Fruit fly (Drosophila melanogaster): ENCODE data around the gene CG3699.
A peak's percentile ranks its signal among the peaks of the same experiment; 100 is the strongest.

Gene CG3699

dm6 chrX:930048-930800 lies 17.1 kb downstream of the CG3699 start, which contains the start of gene CG3708 (continued):
- TF ChIP-seq CG10543 (GFP tag; optimal IDR thresholded peaks at IDR 0.05) (peak; percentile 18), zfh2 (GFP tag; optimal IDR thresholded peaks at IDR 0.05) (no peak)

- no peak for TF ChIP-seq CG34224 (GFP tag; IDR thresholded peaks at IDR 0.05; ENCODE audit: partially characterized antibody)
- peak; percentile 75 for TF ChIP-seq CG1603 (tag; optimal IDR thresholded peaks at IDR 0.05)
- peak; percentile 1 for TF ChIP-seq CG17186 (GFP tag; optimal IDR thresholded peaks at IDR 0.05)
- peak; percentile 79 for TF ChIP-seq gfzf (GFP tag; optimal IDR thresholded peaks at IDR 0.05)
- TF ChIP-seq E2f2 (GFP tag; IDR thresholded peaks at IDR 0.05): peak; percentile 61
- TF ChIP-seq D (optimal IDR thresholded peaks at IDR 0.05): no peak
- TF ChIP-seq D (GFP tag; optimal IDR thresholded peaks at IDR 0.05): no peak
- TF ChIP-seq CG1602 (GFP tag; optimal IDR thresholded peaks at IDR 0.05): no peak
- peak; percentile 59 for TF ChIP-seq Dp (GFP tag; optimal IDR thresholded peaks at IDR 0.05)
- TF ChIP-seq cg (GFP tag; optimal IDR thresholded peaks at IDR 0.05): peak; percentile 32
- TF ChIP-seq Bgb (GFP tag; IDR thresholded peaks at IDR 0.05; ENCODE audit: partially characterized antibody): no peak
- TF ChIP-seq CG17829 (tag; optimal IDR thresholded peaks at IDR 0.05): no peak
- peak; percentile 39 for TF ChIP-seq CoRest (tag; optimal IDR thresholded peaks at IDR 0.05)
- peak; percentile 39; the same call in 1 of the 2 replicates for TF ChIP-seq MBD-R2 (GFP tag; IDR thresholded peaks at IDR 0.05)
- peak; percentile 13 for TF ChIP-seq CG12155 (GFP tag; optimal IDR thresholded peaks at IDR 0.05)
- peak; percentile 35 for TF ChIP-seq pzg (GFP tag; optimal IDR thresholded peaks at IDR 0.05)
- peak; percentile 62 for TF ChIP-seq CG9797 (GFP tag; optimal IDR thresholded peaks at IDR 0.05)
- TF ChIP-seq Sin3A (optimal IDR thresholded peaks at IDR 0.05): peak; percentile 40
- TF ChIP-seq CG10565 (GFP tag; optimal IDR thresholded peaks at IDR 0.05): no peak
- TF ChIP-seq Myb (GFP tag; optimal IDR thresholded peaks at IDR 0.05): peak; percentile 82
- TF ChIP-seq CG4617 (GFP tag; optimal IDR thresholded peaks at IDR 0.05; ENCODE audit: borderline replicate concordance): no peak
- peak; percentile 39 for TF ChIP-seq BEAF-32 (GFP tag; optimal IDR thresholded peaks at IDR 0.05)
- peak; percentile 49 for TF ChIP-seq Dref (GFP tag; IDR thresholded peaks at IDR 0.05)
- no peak for TF ChIP-seq CG6272 (GFP tag; IDR thresholded peaks at IDR 0.05)
- no peak for TF ChIP-seq fd3F (GFP tag; optimal IDR thresholded peaks at IDR 0.05)
- TF ChIP-seq YL-1 (GFP tag; optimal IDR thresholded peaks at IDR 0.05): peak; percentile 10
Observed at dm6 chrX:927863-928257, 19.4 kb downstream of the CG3699 start, which contains the start of the genes CG43867 and MED22. CG43867 (minus strand) TSS chrX:927975. MED22 (plus strand) TSS chrX:928139.

dm6 chrX:927209-927862 lies 20.0 kb downstream of the CG3699 start, which contains the start of gene Lztr1:
Lztr1 (minus strand) TSS chrX:927582.
- peak; percentile 1 for TF ChIP-seq CHES-1-like (GFP tag; optimal IDR thresholded peaks at IDR 0.05)
- TF ChIP-seq vvl (GFP tag; IDR thresholded peaks at IDR 0.05): no peak
- TF ChIP-seq crp (GFP tag; optimal IDR thresholded peaks at IDR 0.05): no peak
- no peak for TF ChIP-seq tap (tag; optimal IDR thresholded peaks at IDR 0.05)
- TF ChIP-seq CG18262 (tag; optimal IDR thresholded peaks at IDR 0.05): no peak
- TF ChIP-seq sens-2 (GFP tag; IDR thresholded peaks at IDR 0.05): no peak
- no peak for TF ChIP-seq ewg (GFP tag; optimal IDR thresholded peaks at IDR 0.05)
- peak; percentile 12 for TF ChIP-seq CG1603 (tag; optimal IDR thresholded peaks at IDR 0.05)
- no peak for TF ChIP-seq phol (tag; optimal IDR thresholded peaks at IDR 0.05)
- no peak for TF ChIP-seq Bdp1 (GFP tag; optimal IDR thresholded peaks at IDR 0.05)
- no peak for TF ChIP-seq CG15073 (GFP tag; optimal IDR thresholded peaks at IDR 0.05)
- no peak for TF ChIP-seq CG18599 (GFP tag; optimal IDR thresholded peaks at IDR 0.05)
- no peak for TF ChIP-seq CG13296 (GFP tag; optimal IDR thresholded peaks at IDR 0.05)
- no peak for TF ChIP-seq schlank (tag; optimal IDR thresholded peaks at IDR 0.05)
- peak; percentile 34; the same call in 1 of the 2 replicates for TF ChIP-seq amos (GFP tag; IDR thresholded peaks at IDR 0.05; ENCODE audit: partially characterized antibody)
- TF ChIP-seq Adf1 (GFP tag; IDR thresholded peaks at IDR 0.05): no peak
- no peak for TF ChIP-seq Mes4 (GFP tag; optimal IDR thresholded peaks at IDR 0.05)
- TF ChIP-seq Fer3 (tag; optimal IDR thresholded peaks at IDR 0.05): no peak
- TF ChIP-seq CG18011 (GFP tag; optimal IDR thresholded peaks at IDR 0.05): no peak
- no peak for TF ChIP-seq CG17829 (tag; optimal IDR thresholded peaks at IDR 0.05)

Measured in whole organism, embryonic.